Worm (Caenorhabditis elegans): Measurements from ENCODE around the gene suox-1.

DNA sequence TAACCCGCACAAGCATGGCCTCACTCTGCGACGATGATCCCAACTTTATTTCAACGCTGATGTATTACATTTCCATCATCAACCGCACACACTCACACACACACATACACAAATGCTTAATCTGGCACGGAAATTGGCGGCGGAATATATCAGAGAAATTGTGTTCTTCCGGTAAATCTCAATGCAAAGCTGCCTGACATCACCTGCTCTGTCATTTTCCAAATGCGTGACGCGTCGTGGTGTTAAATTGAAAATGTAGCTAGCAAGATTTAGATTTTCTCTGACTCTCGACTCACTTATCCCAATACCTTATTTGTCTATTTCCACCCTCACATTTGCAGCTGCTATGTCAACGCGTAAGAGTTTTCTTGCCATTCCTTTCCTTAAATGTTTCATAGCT lies 41.9 kb downstream of the suox-1 start:
- TF ChIP-seq Y95B8A.8 (GFP tag; IDR thresholded peaks at IDR 0.05) (no peak), madf-3 (GFP tag; IDR thresholded peaks at IDR 0.05) (no peak), snpc-4 (GFP tag; optimal IDR thresholded peaks at IDR 0.05) (no peak), snpc-4 (tag; optimal IDR thresholded peaks at IDR 0.05) (no peak), hlh-26 (GFP tag; conservative IDR thresholded peaks at IDR 0.05) (no peak), mel-28 (tag; optimal IDR thresholded peaks at IDR 0.05; ENCODE audit: borderline replicate concordance) (no peak), unc-62 (GFP tag; optimal IDR thresholded peaks at IDR 0.05) (no peak), cebp-2 (GFP tag; IDR thresholded peaks at IDR 0.05) (no peak), zim-3 (tag; optimal IDR thresholded peaks at IDR 0.05) (no peak), F49E8.2 (tag; optimal IDR thresholded peaks at IDR 0.05; ENCODE audit: insufficient read depth) (no peak), Y56A3A.18 (GFP tag; IDR thresholded peaks at IDR 0.05) (no peak), ceh-40 (GFP tag; IDR thresholded peaks at IDR 0.05) (no peak), lir-1 (GFP tag; conservative IDR thresholded peaks at IDR 0.05) (no peak), nhr-27 (tag; optimal IDR thresholded peaks at IDR 0.05) (no peak)
